Worm (Caenorhabditis elegans) whole organism, mixed stage, embryonic: ENCODE data around the gene lgc-27.

Source experiments
- mep-1 ChIP-seq: fragments of 150-350 bp; optimal IDR thresholded peaks from 2 replicates; lab custom pipeline; 2017; ENCODE audit warnings: missing biosample characterization, missing genetic modification reagents, missing genetic modification characterization, inconsistent platforms
- mls-2 ChIP-seq: sonication (generic microtip); optimal IDR thresholded peaks from 2 replicates; lab custom pipeline; 2016; ENCODE audit warnings: mild to moderate bottlenecking, missing genetic modification characterization, moderate library complexity, missing compliant biosample characterization
- nhr-28 ChIP-seq: fragments of 150-350 bp; optimal IDR thresholded peaks from 2 replicates; lab custom pipeline; 2014; ENCODE audit warnings: missing biosample characterization, missing genetic modification characterization
- pha-4 ChIP-seq: fragments of 150-350 bp; optimal IDR thresholded peaks from 2 replicates; lab custom pipeline; 2018; ENCODE audit warnings: missing biosample characterization, missing genetic modification reagents, missing genetic modification characterization
- unc-62 ChIP-seq: fragments of 150-350 bp; optimal IDR thresholded peaks from 2 replicates; lab custom pipeline; 2014; ENCODE audit warnings: missing biosample characterization, missing genetic modification reagents, missing genetic modification characterization

ce11 chrII:4601256-4601655 lies 47.6 kb upstream of the lgc-27 start, which contains the start of gene ipla-1:
- no peak for TF ChIP-seq mls-2 (tag; lab: Kevin White, UChicago)
- no peak for TF ChIP-seq pha-4 (tag; lab: Kevin White, UChicago)
- no peak for TF ChIP-seq unc-62 (GFP tag; lab: Kevin White, UChicago)
- no peak for TF ChIP-seq mep-1
- TF ChIP-seq nhr-28 (tag; lab: Kevin White, UChicago), result no peak
